Fruit fly (Drosophila melanogaster) whole organism, adult: ENCODE results near the gene Rcd7.

Source experiments
- CG11617 ChIP-seq: fragments of 200-800 bp; sonication (Bioruptor generic); optimal IDR thresholded peaks from 2 replicates; lab custom pipeline; 2017; ENCODE audit warnings: mild to moderate bottlenecking, missing biosample characterization, missing genetic modification reagents, missing genetic modification characterization
- CG14711 ChIP-seq: fragments of 200-800 bp; sonication (Bioruptor generic); optimal IDR thresholded peaks from 2 replicates; lab custom pipeline; 2018; ENCODE audit warnings: missing biosample characterization, mild to moderate bottlenecking, missing genetic modification characterization, moderate library complexity
- CG1620 ChIP-seq: fragments of 200-800 bp; sonication (Bioruptor generic); optimal IDR thresholded peaks from 2 replicates; lab custom pipeline; 2016; ENCODE audit warnings: missing biosample characterization, missing genetic modification characterization
- CG7045 ChIP-seq: fragments of 200-800 bp; sonication (Bioruptor generic); optimal IDR thresholded peaks from 2 replicates; lab custom pipeline; 2017; ENCODE audit warnings: missing biosample characterization, mild to moderate bottlenecking, missing genetic modification characterization
- Clk ChIP-seq: fragments of 200-800 bp; sonication (Bioruptor generic); optimal IDR thresholded peaks from 2 replicates; lab custom pipeline; 2017; ENCODE audit warnings: missing biosample characterization, missing genetic modification characterization
- bab1 ChIP-seq: fragments of 200-800 bp; sonication (Bioruptor generic); optimal IDR thresholded peaks from 3 replicates; lab custom pipeline; 2019; ENCODE audit warnings: missing biosample characterization, mild to moderate bottlenecking, missing genetic modification characterization, moderate library complexity
- cic ChIP-seq: fragments of 200-800 bp; sonication (Bioruptor generic); optimal IDR thresholded peaks from 2 replicates; lab custom pipeline; 2017; ENCODE audit warnings: missing biosample characterization, mild to moderate bottlenecking, missing genetic modification characterization, moderate library complexity
- kay ChIP-seq: fragments of 200-800 bp; sonication (Bioruptor generic); peaks from one replicate; lab custom pipeline; 2016; ENCODE audit warnings: missing biosample characterization, missing genetic modification characterization, borderline replicate concordance
- ovo ChIP-seq: fragments of 200-800 bp; sonication (Bioruptor generic); optimal IDR thresholded peaks from 2 replicates; lab custom pipeline; 2016; ENCODE audit warnings: missing biosample characterization, missing genetic modification characterization
- tj ChIP-seq: fragments of 200-800 bp; sonication (Bioruptor generic); optimal IDR thresholded peaks from 3 replicates; lab custom pipeline; 2017; ENCODE audit warnings: missing biosample characterization, mild to moderate bottlenecking, missing genetic modification characterization, moderate library complexity
- toe ChIP-seq: fragments of 200-800 bp; sonication (Bioruptor generic); optimal IDR thresholded peaks from 2 replicates; lab custom pipeline; 2016; ENCODE audit warnings: missing biosample characterization, missing genetic modification characterization

DNA sequence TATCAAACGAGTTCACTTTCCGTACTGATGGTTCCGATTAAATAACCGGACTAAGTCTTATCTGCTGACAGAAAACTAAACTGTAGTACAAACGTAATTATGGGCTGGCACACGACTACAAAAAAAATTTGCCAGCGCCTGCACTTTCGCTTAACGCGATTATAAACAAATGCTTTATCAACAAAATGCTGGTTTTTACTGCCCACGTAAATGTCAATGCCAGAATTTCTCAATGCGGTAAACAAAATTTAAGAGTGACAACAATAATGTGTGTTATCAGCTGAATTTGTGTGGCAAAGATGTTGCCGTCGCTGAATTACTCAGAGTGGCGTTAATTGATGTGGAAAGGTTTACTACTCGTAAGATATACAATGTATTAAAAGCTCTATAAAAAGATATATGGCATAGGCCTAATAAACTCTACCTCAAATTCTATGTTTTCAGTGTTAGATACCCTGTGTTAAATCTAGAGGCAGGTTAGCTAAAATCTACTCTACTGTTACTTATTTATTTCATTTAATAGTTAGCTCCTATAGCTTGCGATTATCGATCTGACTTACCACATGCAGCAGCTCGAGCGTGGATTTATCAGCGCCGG is 48.8 kb upstream of the Rcd7 start:
- TF ChIP-seq kay (GFP tag; lab: Kevin White, UChicago): peak; percentile 81
- peak; percentile 60 for TF ChIP-seq CG7045
- no peak for TF ChIP-seq CG11617 (GFP tag; lab: Kevin White, UChicago)
- TF ChIP-seq ovo: no peak
- peak; percentile 96 for TF ChIP-seq tj (GFP tag; lab: Kevin White, UChicago)
- no peak for TF ChIP-seq CG1620 (GFP tag; lab: Kevin White, UChicago)
- TF ChIP-seq CG14711 (tag; lab: Kevin White, UChicago): peak; percentile 27
- no peak for TF ChIP-seq toe (GFP tag; lab: Kevin White, UChicago)
- TF ChIP-seq cic (GFP tag; lab: Kevin White, UChicago): peak; percentile 75
- no peak for TF ChIP-seq Clk (GFP tag; lab: Kevin White, UChicago)
- no peak for TF ChIP-seq bab1
